Fruit fly (Drosophila melanogaster) whole organism: ENCODE results near the gene lgs.

ENCODE experiments used
- psq ChIP-seq: fragments of >200 bp; optimal IDR thresholded peaks from 2 replicates; lab custom pipeline; 2017
- usp ChIP-seq: fragments of >200 bp; optimal IDR thresholded peaks from 2 replicates; lab custom pipeline; 2017; ENCODE audit warnings: missing biosample characterization, missing genetic modification characterization, mixed read lengths

DNA sequence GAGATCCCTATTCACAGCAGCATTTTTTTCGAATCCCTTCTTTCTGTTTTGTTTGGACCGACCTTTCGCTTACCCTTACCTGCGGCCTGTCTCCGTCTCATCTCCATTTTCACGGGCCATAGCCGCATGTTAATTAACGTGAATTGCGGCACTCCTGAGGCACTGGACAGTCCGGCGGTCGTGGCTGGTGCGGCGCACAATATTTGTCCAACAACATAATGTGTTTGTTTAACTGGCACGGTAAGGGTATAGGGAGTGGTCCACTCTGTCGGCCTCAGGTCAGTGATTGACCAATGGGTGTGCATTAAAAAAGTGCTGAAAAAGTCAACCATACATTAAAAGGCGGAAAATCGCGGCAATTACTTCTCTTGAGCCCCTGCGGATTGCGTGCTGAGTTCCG lies 37.4 kb downstream of the lgs start:
- TF ChIP-seq psq (lab: Kevin White, UChicago): no peak
- no peak for TF ChIP-seq usp (GFP tag; lab: Kevin White, UChicago)
